Worm (Caenorhabditis elegans): Measurements from ENCODE around the gene spp-8.

DNA sequence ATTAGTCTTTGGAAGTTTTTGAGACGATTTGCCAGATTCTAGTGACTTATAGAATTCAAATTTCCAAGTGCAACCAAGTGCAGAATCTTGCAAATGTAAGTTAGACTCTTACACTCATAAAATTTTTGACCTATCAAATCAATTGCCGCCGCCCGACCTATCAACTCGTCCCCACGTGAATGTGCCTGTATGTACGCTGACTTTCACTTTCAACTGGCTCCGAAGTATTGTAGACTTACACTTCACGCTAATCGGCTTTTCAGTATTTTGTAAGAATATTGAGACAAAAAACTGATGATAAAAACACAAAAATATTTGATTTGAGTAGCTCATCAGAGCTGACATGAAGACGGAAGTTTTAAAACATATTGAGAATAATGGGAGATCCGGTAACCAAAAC is 51.3 kb downstream of the spp-8 start:
- TF ChIP-seq ama-1 (optimal IDR thresholded peaks at IDR 0.05) (no peak), hmg-4 (GFP tag; optimal IDR thresholded peaks at IDR 0.05) (no peak), ets-7 (tag; optimal IDR thresholded peaks at IDR 0.05) (no peak), tra-4 (tag; optimal IDR thresholded peaks at IDR 0.05) (no peak), tbx-11 (GFP tag; IDR thresholded peaks at IDR 0.05) (no peak), aly-1 (tag; optimal IDR thresholded peaks at IDR 0.05) (no peak), B0310.2 (tag; optimal IDR thresholded peaks at IDR 0.05) (no peak), tbx-37 (GFP tag; conservative IDR thresholded peaks at IDR 0.05) (no peak), flt-1 (GFP tag; IDR thresholded peaks at IDR 0.05) (no peak)
